Fruit fly (Drosophila melanogaster) whole organism, prepupa: Measurements from ENCODE around the gene Dbx.

Source experiments
- Blimp-1 ChIP-seq: fragments of 200-800 bp; sonication (Bioruptor generic); optimal IDR thresholded peaks from 3 replicates; lab custom pipeline; 2017; ENCODE audit warnings: missing biosample characterization, missing genetic modification characterization, mild to moderate bottlenecking, moderate library complexity, missing genetic modification reagents
- CG10631 ChIP-seq: fragments of 200-800 bp; sonication (Bioruptor generic); optimal IDR thresholded peaks from 2 replicates; lab custom pipeline; 2016; ENCODE audit warnings: missing biosample characterization, missing genetic modification characterization
- CG10669 ChIP-seq: fragments of 200-800 bp; sonication (Bioruptor generic); optimal IDR thresholded peaks from 3 replicates; lab custom pipeline; 2018; ENCODE audit warnings: missing biosample characterization, mild to moderate bottlenecking, missing genetic modification characterization, moderate library complexity
- CG11294 ChIP-seq: fragments of 200-800 bp; sonication (Bioruptor generic); IDR thresholded peaks from 2 replicates; pipeline ENCODE4 v1.3.6; 2022; ENCODE audit warnings: missing biosample characterization, missing genetic modification characterization
- CG11762 ChIP-seq: fragments of 200-800 bp; sonication (Bioruptor generic); optimal IDR thresholded peaks from 3 replicates; lab custom pipeline; 2016; ENCODE audit warnings: missing biosample characterization, missing genetic modification characterization; ENCODE audit not compliant: insufficient read depth
- CG11902 ChIP-seq: fragments of 200-800 bp; sonication (Bioruptor generic); optimal IDR thresholded peaks from 3 replicates; lab custom pipeline; 2016; ENCODE audit warnings: missing biosample characterization, missing genetic modification characterization
- CG15336 ChIP-seq: fragments of 200-800 bp; sonication (Bioruptor generic); IDR thresholded peaks from 2 replicates; pipeline ENCODE4 v1.3.6; 2022; ENCODE audit warnings: missing biosample characterization, missing genetic modification characterization
- CG16779 ChIP-seq: fragments of 200-800 bp; sonication (Bioruptor generic); optimal IDR thresholded peaks from 3 replicates; lab custom pipeline; 2017; ENCODE audit warnings: missing biosample characterization, mild to moderate bottlenecking, missing genetic modification characterization
- CG3032 ChIP-seq: fragments of 200-800 bp; optimal IDR thresholded peaks from 2 replicates; lab custom pipeline; 2019; ENCODE audit warnings: missing biosample characterization, mild to moderate bottlenecking, missing genetic modification characterization, moderate library complexity
- CG31627 ChIP-seq: fragments of 200-800 bp; sonication (Bioruptor generic); optimal IDR thresholded peaks from 3 replicates; lab custom pipeline; 2016; ENCODE audit warnings: missing biosample characterization, missing genetic modification characterization
- CG32006 ChIP-seq: fragments of 200-800 bp; sonication (Bioruptor generic); optimal IDR thresholded peaks from 3 replicates; lab custom pipeline; 2017; ENCODE audit warnings: missing biosample characterization, mild to moderate bottlenecking, missing genetic modification characterization
- CG34406 ChIP-seq: fragments of 200-800 bp; sonication (Bioruptor generic); optimal IDR thresholded peaks from 3 replicates; lab custom pipeline; 2016; ENCODE audit warnings: missing biosample characterization, missing genetic modification characterization
- CG3919 ChIP-seq: fragments of 200-800 bp; sonication (Bioruptor generic); optimal IDR thresholded peaks from 3 replicates; lab custom pipeline; 2016; ENCODE audit warnings: missing biosample characterization, missing genetic modification characterization
- CG4318 ChIP-seq: fragments of 200-800 bp; sonication (Bioruptor generic); optimal IDR thresholded peaks from 3 replicates; lab custom pipeline; 2017; ENCODE audit warnings: missing biosample characterization, mild to moderate bottlenecking, missing genetic modification characterization
- CG6163 ChIP-seq: fragments of 200-800 bp; sonication (Bioruptor generic); IDR thresholded peaks from 3 replicates; pipeline ENCODE4 v1.3.6; 2022; ENCODE audit warnings: missing biosample characterization, missing genetic modification characterization
- CG6792 ChIP-seq: fragments of 200-800 bp; sonication (Bioruptor generic); optimal IDR thresholded peaks from 3 replicates; lab custom pipeline; 2016; ENCODE audit warnings: missing biosample characterization, missing genetic modification characterization
- CG6854 ChIP-seq: fragments of 200-800 bp; sonication (Bioruptor generic); optimal IDR thresholded peaks from 2 replicates; lab custom pipeline; 2017; ENCODE audit warnings: missing biosample characterization, mild to moderate bottlenecking, missing genetic modification characterization
- CG8119 ChIP-seq: fragments of 200-800 bp; sonication (Bioruptor generic); IDR thresholded peaks from 3 replicates; pipeline ENCODE4 v1.3.6; 2022; ENCODE audit warnings: missing biosample characterization, missing genetic modification characterization
- CG8319 ChIP-seq: fragments of 200-800 bp; sonication (Bioruptor generic); optimal IDR thresholded peaks from 3 replicates; lab custom pipeline; 2016; ENCODE audit warnings: missing biosample characterization, missing genetic modification characterization
- CG8632 ChIP-seq: fragments of 200-800 bp; sonication (Bioruptor generic); optimal IDR thresholded peaks from 3 replicates; lab custom pipeline; 2016; ENCODE audit warnings: missing biosample characterization, missing genetic modification characterization
- CG9139 ChIP-seq: fragments of 200-800 bp; sonication (Bioruptor generic); optimal IDR thresholded peaks from 3 replicates; lab custom pipeline; 2017; ENCODE audit warnings: missing biosample characterization, mild to moderate bottlenecking, missing genetic modification characterization
- Eip75B ChIP-seq: fragments of 200-800 bp; sonication (Bioruptor generic); optimal IDR thresholded peaks from 3 replicates; lab custom pipeline; 2016; ENCODE audit warnings: missing biosample characterization, missing genetic modification characterization
- Eip78C ChIP-seq: fragments of 200-800 bp; sonication (Bioruptor generic); peaks from one replicate; lab custom pipeline; 2016; ENCODE audit warnings: missing biosample characterization, missing genetic modification characterization
- Eip93F ChIP-seq: fragments of 200-800 bp; sonication (Bioruptor generic); optimal IDR thresholded peaks from 2 replicates; lab custom pipeline; 2016; ENCODE audit warnings: missing biosample characterization, mild to moderate bottlenecking, missing genetic modification characterization
- Ets21C ChIP-seq: fragments of 200-800 bp; sonication (Bioruptor generic); optimal IDR thresholded peaks from 3 replicates; lab custom pipeline; 2016; ENCODE audit warnings: missing biosample characterization, missing genetic modification characterization
- Ets96B ChIP-seq: fragments of 200-800 bp; optimal IDR thresholded peaks from 2 replicates; lab custom pipeline; 2019; ENCODE audit warnings: missing biosample characterization, mild to moderate bottlenecking, missing genetic modification characterization, moderate library complexity
- Gug ChIP-seq: fragments of 200-800 bp; sonication (Bioruptor generic); IDR thresholded peaks from 2 replicates; pipeline ENCODE4 v1.3.6; 2022; ENCODE audit warnings: missing biosample characterization, missing genetic modification characterization
- Hr39 ChIP-seq: fragments of 200-800 bp; sonication (Bioruptor generic); optimal IDR thresholded peaks from 2 replicates; lab custom pipeline; 2016; ENCODE audit warnings: missing biosample characterization, missing genetic modification characterization
- Hr4 ChIP-seq: fragments of 200-800 bp; sonication (Bioruptor generic); optimal IDR thresholded peaks from 3 replicates; lab custom pipeline; 2016; ENCODE audit warnings: missing biosample characterization, missing genetic modification characterization
- Lpt ChIP-seq: fragments of 200-800 bp; sonication (Bioruptor generic); optimal IDR thresholded peaks from 3 replicates; lab custom pipeline; 2016; ENCODE audit warnings: missing biosample characterization, missing genetic modification characterization
- Met ChIP-seq: fragments of 200-800 bp; sonication (Bioruptor generic); optimal IDR thresholded peaks from 3 replicates; lab custom pipeline; 2016; ENCODE audit warnings: missing biosample characterization, missing genetic modification characterization
- OdsH ChIP-seq: fragments of 200-800 bp; sonication (Bioruptor generic); optimal IDR thresholded peaks from 3 replicates; lab custom pipeline; 2016; ENCODE audit warnings: missing biosample characterization, missing genetic modification characterization
- Smox ChIP-seq: fragments of 200-800 bp; sonication (Bioruptor generic); optimal IDR thresholded peaks from 3 replicates; lab custom pipeline; 2016; ENCODE audit warnings: missing biosample characterization, missing genetic modification characterization
- Sox102F ChIP-seq: fragments of 200-800 bp; sonication (Bioruptor generic); optimal IDR thresholded peaks from 2 replicates; lab custom pipeline; 2016; ENCODE audit warnings: missing biosample characterization, mild to moderate bottlenecking, missing genetic modification characterization
- Sox14 ChIP-seq: fragments of 200-800 bp; sonication (Bioruptor generic); optimal IDR thresholded peaks from 3 replicates; lab custom pipeline; 2016; ENCODE audit warnings: missing biosample characterization, missing genetic modification characterization
- achi ChIP-seq: fragments of 200-800 bp; sonication (Bioruptor generic); optimal IDR thresholded peaks from 3 replicates; lab custom pipeline; 2016; ENCODE audit warnings: missing biosample characterization, missing genetic modification characterization
- acj6 ChIP-seq: fragments of 200-800 bp; sonication (Bioruptor generic); optimal IDR thresholded peaks from 3 replicates; lab custom pipeline; 2016; ENCODE audit warnings: missing biosample characterization, missing genetic modification characterization
- dac ChIP-seq: fragments of 200-800 bp; sonication (Bioruptor generic); optimal IDR thresholded peaks from 2 replicates; lab custom pipeline; 2017; ENCODE audit warnings: missing biosample characterization, mild to moderate bottlenecking, missing genetic modification characterization
- dsx ChIP-seq: fragments of 200-800 bp; optimal IDR thresholded peaks from 3 replicates; lab custom pipeline; 2019; ENCODE audit warnings: missing biosample characterization, mild to moderate bottlenecking, missing genetic modification characterization, moderate library complexity; ENCODE audit not compliant: poor library complexity, severe bottlenecking
- eg ChIP-seq: fragments of 200-800 bp; sonication (Bioruptor generic); IDR thresholded peaks from 3 replicates; pipeline ENCODE4 v1.3.6; 2022; ENCODE audit warnings: missing biosample characterization, missing genetic modification characterization
- esn ChIP-seq: fragments of 200-800 bp; sonication (Bioruptor generic); optimal IDR thresholded peaks from 2 replicates; lab custom pipeline; 2016; ENCODE audit warnings: missing biosample characterization, mild to moderate bottlenecking, missing genetic modification characterization, moderate library complexity
- fd85E ChIP-seq: fragments of 200-800 bp; sonication (Bioruptor generic); optimal IDR thresholded peaks from 3 replicates; lab custom pipeline; 2016; ENCODE audit warnings: missing biosample characterization, missing genetic modification characterization
- fkh ChIP-seq: fragments of 200-800 bp; sonication (Bioruptor generic); optimal IDR thresholded peaks from 3 replicates; lab custom pipeline; 2017; ENCODE audit warnings: missing biosample characterization, mild to moderate bottlenecking, missing genetic modification characterization, moderate library complexity
- salr ChIP-seq, 2 experiments: fragments of 200-800 bp; sonication (Bioruptor generic); optimal IDR thresholded peaks; 3 replicates each; lab custom pipeline; 2016 to 2018; ENCODE audit warnings: missing biosample characterization in 2 of 2, missing genetic modification characterization in 2 of 2, mild to moderate bottlenecking in 1 of 2
- spab ChIP-seq: fragments of 200-800 bp; sonication (Bioruptor generic); optimal IDR thresholded peaks from 2 replicates; lab custom pipeline; 2017; ENCODE audit warnings: missing biosample characterization, mild to moderate bottlenecking, missing genetic modification characterization, missing genetic modification reagents
- ss ChIP-seq, 2 experiments: fragments of 200-800 bp; sonication (Bioruptor generic); optimal IDR thresholded peaks; 2 replicates in 1 of 2; 3 replicates in 1 of 2; lab custom pipeline; 2017 to 2018; ENCODE audit warnings: mild to moderate bottlenecking in 2 of 2, missing biosample characterization in 2 of 2, missing genetic modification characterization in 2 of 2, moderate library complexity in 1 of 2
- svp ChIP-seq: fragments of 200-800 bp; sonication (Bioruptor generic); peaks from one replicate; lab custom pipeline; 2016; ENCODE audit warnings: missing biosample characterization, missing genetic modification characterization
- topi ChIP-seq: fragments of 200-800 bp; sonication (Bioruptor generic); optimal IDR thresholded peaks from 3 replicates; lab custom pipeline; 2016; ENCODE audit warnings: missing biosample characterization, missing genetic modification characterization

The Dbx gene

DNA sequence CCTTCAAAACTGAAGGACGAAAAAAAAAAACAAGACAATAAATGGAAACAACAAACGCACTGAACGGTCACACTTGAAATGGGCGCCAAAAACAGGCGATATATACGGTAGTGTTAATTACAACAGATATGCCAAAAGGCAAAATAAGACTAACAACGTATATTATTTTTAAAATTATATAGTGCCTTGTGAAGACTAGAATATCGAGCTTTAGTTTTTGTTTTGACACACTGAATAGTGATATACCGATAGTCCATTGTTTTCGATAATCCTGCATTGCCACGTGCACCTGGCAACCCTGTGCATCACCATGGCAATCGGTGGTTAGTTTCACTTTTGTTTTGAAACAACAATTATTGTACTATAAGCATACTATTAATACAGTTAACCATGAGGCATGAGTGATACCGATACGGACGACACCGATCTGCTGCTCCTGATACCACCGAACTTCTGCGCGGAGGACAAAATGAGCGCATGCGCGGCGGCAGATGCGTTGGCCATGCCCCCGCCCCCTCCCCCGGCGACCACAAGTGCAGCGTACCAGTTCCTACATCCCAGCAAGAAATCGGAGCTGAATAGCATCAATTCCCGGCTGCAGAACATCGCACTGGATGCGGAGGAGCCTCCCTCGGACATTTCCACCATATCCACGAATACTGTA is 26.5 kb downstream of the Dbx start, which contains the start of the genes mu2 and Cnb:
TSS of gene mu2 (minus strand) at position 13 of the 664 bp plus-strand sequence.
TSS of gene Cnb (plus strand) at position 103 of the 664 bp plus-strand sequence.
- TF ChIP-seq Blimp-1 (GFP tag; lab: Kevin White, UChicago) (peak; percentile 94), CG8632 (GFP tag; lab: Kevin White, UChicago) (no peak), CG6163 (GFP tag; lab: Robert Waterston, UW) (0 out of 3 replicates have a peak, but pooled peaks have one; percentile 10), topi (GFP tag; lab: Kevin White, UChicago) (no peak)

DNA sequence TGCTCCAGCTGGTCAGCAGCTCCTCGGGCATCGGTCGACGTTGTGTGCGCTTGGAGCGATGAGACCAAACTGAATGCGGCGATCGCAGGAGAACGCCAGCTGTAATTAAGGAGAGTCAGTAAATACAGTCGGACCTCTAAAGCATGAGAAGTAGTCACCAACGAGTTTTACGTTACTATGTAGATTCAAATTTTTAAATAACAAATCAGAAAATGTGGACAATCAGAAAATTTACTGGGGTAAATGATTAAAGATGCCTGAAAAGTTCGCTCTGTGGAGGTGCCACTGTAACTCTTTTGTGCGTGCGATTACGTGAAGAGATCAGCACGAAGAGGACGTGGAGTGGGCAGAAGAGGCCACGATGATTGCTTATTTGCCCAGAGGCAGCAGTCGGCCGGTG is 41.9 kb downstream of the Dbx start, which contains the start of gene SCOT:
TSS of gene SCOT (plus strand) at position 180 of the 400 bp plus-strand sequence.
- TF ChIP-seq svp (GFP tag; lab: Kevin White, UChicago) (peak; percentile 93), CG15336 (GFP tag; lab: Robert Waterston, UW) (peak; percentile 99), CG31627 (GFP tag; lab: Kevin White, UChicago) (peak; percentile 94), CG16779 (tag; lab: Kevin White, UChicago) (peak; percentile 90), fd85E (GFP tag; lab: Kevin White, UChicago) (peak; percentile 71), Gug (GFP tag; lab: Robert Waterston, UW) (peak; percentile 97), CG6854 (GFP tag; lab: Kevin White, UChicago) (no peak), Ets96B (tag; lab: Kevin White, UChicago) (peak; percentile 93), Sox14 (GFP tag; lab: Kevin White, UChicago) (peak; percentile 98), CG9139 (GFP tag; lab: Kevin White, UChicago) (peak; percentile 77), CG3032 (tag; lab: Kevin White, UChicago) (peak; percentile 92), Met (peak; percentile 90), Sox102F (GFP tag; lab: Kevin White, UChicago) (peak; percentile 92), CG11902 (GFP tag; lab: Kevin White, UChicago) (peak; percentile 88), fkh (GFP tag; lab: Kevin White, UChicago) (no peak), dsx (GFP tag; lab: Kevin White, UChicago) (peak; percentile 87), CG11294 (GFP tag; lab: Robert Waterston, UW) (peak; percentile 96), salr (GFP tag; optimal IDR thresholded peaks at IDR 0.05; lab: Kevin White, UChicago) (peak; percentile 92 to 95), OdsH (GFP tag; lab: Kevin White, UChicago) (peak; percentile 97), Eip93F (GFP tag; lab: Kevin White, UChicago) (peak; percentile 44), CG10669 (GFP tag; lab: Kevin White, UChicago) (peak; percentile 91), spab (GFP tag; lab: Kevin White, UChicago) (peak; percentile 88), CG32006 (GFP tag; lab: Kevin White, UChicago) (peak; percentile 97), CG11762 (GFP tag; lab: Kevin White, UChicago) (peak; percentile 91), CG3919 (peak; percentile 97), acj6 (GFP tag; lab: Kevin White, UChicago) (peak; percentile 97), eg (GFP tag; lab: Robert Waterston, UW) (peak; percentile 98), dac (GFP tag; lab: Kevin White, UChicago) (peak; percentile 92), CG6163 (GFP tag; lab: Robert Waterston, UW) (peak; percentile 98), Smox (GFP tag; lab: Kevin White, UChicago) (peak; percentile 89), CG8632 (GFP tag; lab: Kevin White, UChicago) (peak; percentile 90), CG8319 (peak; percentile 69), esn (GFP tag; lab: Kevin White, UChicago) (peak; percentile 93), CG6792 (peak; percentile 94), Hr4 (GFP tag; lab: Kevin White, UChicago) (peak; percentile 99), achi (GFP tag; lab: Kevin White, UChicago) (peak; percentile 95), Eip78C (no peak), Eip75B (GFP tag; lab: Kevin White, UChicago) (peak; percentile 95), CG10631 (GFP tag; lab: Kevin White, UChicago) (peak; percentile 95), Hr39 (GFP tag; lab: Kevin White, UChicago) (peak; percentile 95), CG4318 (GFP tag; lab: Kevin White, UChicago) (no peak), topi (GFP tag; lab: Kevin White, UChicago) (peak; percentile 87), Lpt (GFP tag; lab: Kevin White, UChicago) (peak; percentile 96), CG8119 (GFP tag; lab: Robert Waterston, UW) (peak; percentile 98), ss (GFP tag; optimal IDR thresholded peaks at IDR 0.05; lab: Kevin White, UChicago) (peak in 1 of 2 experiments; percentile 82), Ets21C (GFP tag; lab: Kevin White, UChicago) (no peak), CG34406 (GFP tag; lab: Kevin White, UChicago) (peak; percentile 91)
